Worm (Caenorhabditis elegans): ENCODE data around the gene R148.5.

DNA sequence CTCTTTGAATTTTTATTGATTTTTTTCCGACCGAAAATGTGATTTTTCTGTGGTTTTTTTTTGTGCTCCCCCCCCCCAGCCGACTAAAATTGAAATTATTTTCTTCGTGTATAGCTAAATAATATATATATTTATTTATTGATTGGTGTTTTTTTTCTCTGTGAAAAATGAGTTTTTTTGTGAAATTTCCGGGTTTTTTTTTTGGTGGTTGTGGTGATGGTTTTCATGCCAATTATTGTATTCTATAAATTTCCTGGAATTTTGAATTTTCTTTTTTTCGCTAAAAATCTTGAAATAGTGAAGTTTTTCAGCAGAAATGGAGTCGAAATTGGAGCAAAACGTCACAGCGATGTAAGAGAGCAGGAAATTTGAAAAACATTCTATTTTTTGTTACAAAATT lies 17.9 kb downstream of the R148.5 start, which contains the start of gene lmtr-5:
- TF ChIP-seq flt-1 (GFP tag; IDR thresholded peaks at IDR 0.05) (no peak), ref-1 (GFP tag; conservative IDR thresholded peaks at IDR 0.05) (no peak), ztf-29 (GFP tag; IDR thresholded peaks at IDR 0.05) (no peak)

Data from whole organism, midembryonic.